Worm (Caenorhabditis elegans) whole organism, early embryonic: ENCODE results near the gene eef-1A.2.

Experiments used
- B0310.2 ChIP-seq: sonication (generic microtip); optimal IDR thresholded peaks from 2 replicates; lab custom pipeline; 2016; ENCODE audit warnings: mild to moderate bottlenecking, missing genetic modification characterization, missing compliant biosample characterization
- F13C5.2 ChIP-seq: sonication (generic microtip); optimal IDR thresholded peaks from 2 replicates; lab custom pipeline; 2017; ENCODE audit warnings: mild to moderate bottlenecking, missing genetic modification characterization, inconsistent platforms, missing compliant biosample characterization
- aly-1 ChIP-seq: sonication (generic microtip); optimal IDR thresholded peaks from 2 replicates; lab custom pipeline; 2016; ENCODE audit warnings: missing genetic modification characterization, missing compliant biosample characterization
- ama-1 ChIP-seq: fragments of 150-350 bp; optimal IDR thresholded peaks from 2 replicates; lab custom pipeline; 2014
- ceh-36 ChIP-seq: sonication (generic microtip); optimal IDR thresholded peaks from 2 replicates; lab custom pipeline; 2016; ENCODE audit warnings: missing genetic modification characterization, inconsistent platforms, missing compliant biosample characterization
- flt-1 ChIP-seq: fragments of 200-800 bp; sonication (Bioruptor generic); IDR thresholded peaks from 2 replicates; pipeline ENCODE4 v1.3.6; 2022; ENCODE audit warnings: missing genetic modification characterization, missing compliant biosample characterization
- hmbx-1 ChIP-seq: sonication (generic microtip); optimal IDR thresholded peaks from 2 replicates; lab custom pipeline; 2016; ENCODE audit warnings: mild to moderate bottlenecking, missing genetic modification characterization, missing compliant biosample characterization
- hnd-1 ChIP-seq: sonication (generic microtip); optimal IDR thresholded peaks from 2 replicates; lab custom pipeline; 2016; ENCODE audit warnings: missing genetic modification characterization, missing compliant biosample characterization
- pes-1 ChIP-seq: fragments of 200-800 bp; sonication (Bioruptor generic); IDR thresholded peaks from 2 replicates; pipeline ENCODE4 v1.3.6; 2022; ENCODE audit warnings: missing genetic modification reagents, missing genetic modification characterization, missing compliant biosample characterization
- tra-4 ChIP-seq: sonication (generic microtip); optimal IDR thresholded peaks from 2 replicates; lab custom pipeline; 2017; ENCODE audit warnings: missing genetic modification characterization, missing compliant biosample characterization

- TF ChIP-seq ama-1 (lab: Kevin White, UChicago) (no peak), hmbx-1 (tag; lab: Kevin White, UChicago) (no peak), F13C5.2 (tag; lab: Kevin White, UChicago) (no peak), ceh-36 (no peak), pes-1 (GFP tag; lab: Robert Waterston, UW) (no peak), flt-1 (no peak), B0310.2 (tag; lab: Kevin White, UChicago) (no peak), tra-4 (tag; lab: Kevin White, UChicago) (no peak), aly-1 (tag; lab: Kevin White, UChicago) (no peak), hnd-1 (tag; lab: Kevin White, UChicago) (no peak)
Measured at ce11 chrX:7838582-7838981, 15.1 kb downstream of the eef-1A.2 start, which contains the start of gene nlp-101.
